Fruit fly (Drosophila melanogaster): ENCODE data around the gene Pvf2.

Gene Pvf2

dm6 chr2L:7038404-7039341 lies 45.8 kb downstream of the Pvf2 start:
- TF ChIP-seq Rel (GFP tag; optimal IDR thresholded peaks at IDR 0.05) (no peak), Rel (tag; optimal IDR thresholded peaks at IDR 0.05) (peak; percentile 98), dl (GFP tag; optimal IDR thresholded peaks at IDR 0.05; ENCODE audit: insufficient read depth in 1 of 2, partially characterized antibody in 2 of 2) (no peak)

dm6 chr2L:7037773-7038327 lies 46.6 kb downstream of the Pvf2 start, which contains the start of gene milt:
Gene milt, plus strand, starts transcription at chr2L:7037823.
- TF ChIP-seq dsf (GFP tag; optimal IDR thresholded peaks at IDR 0.05; ENCODE audit: borderline replicate concordance) = no peak
- TF ChIP-seq Myc (optimal IDR thresholded peaks at IDR 0.05) = peak; percentile 42
- no peak for TF ChIP-seq GATAd (GFP tag; optimal IDR thresholded peaks at IDR 0.05)
- TF ChIP-seq h (GFP tag; optimal IDR thresholded peaks at IDR 0.05) = peak; percentile 16
- peak in 1 of 2 experiments; percentile 7 for TF ChIP-seq foxo (GFP tag; optimal IDR thresholded peaks at IDR 0.05)
- TF ChIP-seq fru (GFP tag; optimal IDR thresholded peaks at IDR 0.05) = no peak
- no peak for TF ChIP-seq lola (GFP tag; optimal IDR thresholded peaks at IDR 0.05)
- TF ChIP-seq CrebA (GFP tag; optimal IDR thresholded peaks at IDR 0.05; ENCODE audit: borderline replicate concordance) = no peak
- no peak for TF ChIP-seq pan (optimal IDR thresholded peaks at IDR 0.05)
- TF ChIP-seq Sp1 (GFP tag; optimal IDR thresholded peaks at IDR 0.05) = no peak
- no peak for TF ChIP-seq Rel (GFP tag; optimal IDR thresholded peaks at IDR 0.05)
- TF ChIP-seq Rel (tag; optimal IDR thresholded peaks at IDR 0.05) = peak; percentile 30
- peak; percentile 22 for TF ChIP-seq rgr (GFP tag; optimal IDR thresholded peaks at IDR 0.05)
- no peak for TF ChIP-seq jim (GFP tag; optimal IDR thresholded peaks at IDR 0.05)
- peak; percentile 29 for TF ChIP-seq N (GFP tag; optimal IDR thresholded peaks at IDR 0.05)
- TF ChIP-seq tai (GFP tag; optimal IDR thresholded peaks at IDR 0.05) = peak; percentile 30
- no peak for TF ChIP-seq CG32264 (GFP tag; optimal IDR thresholded peaks at IDR 0.05)
- no peak for TF ChIP-seq OdsH (GFP tag; optimal IDR thresholded peaks at IDR 0.05)
- no peak for TF ChIP-seq brk (GFP tag; optimal IDR thresholded peaks at IDR 0.05)
- TF ChIP-seq br (GFP tag; optimal IDR thresholded peaks at IDR 0.05) = no peak
- TF ChIP-seq Hr78 (GFP tag; optimal IDR thresholded peaks at IDR 0.05) = no peak
- no peak for TF ChIP-seq dmrt93B (GFP tag; optimal IDR thresholded peaks at IDR 0.05)
- no peak for TF ChIP-seq dl (GFP tag; optimal IDR thresholded peaks at IDR 0.05; ENCODE audit: insufficient read depth in 1 of 2, partially characterized antibody in 2 of 2)

- TF ChIP-seq N (GFP tag; optimal IDR thresholded peaks at IDR 0.05) (no peak), h (GFP tag; optimal IDR thresholded peaks at IDR 0.05) (peak; percentile 69), CG9705 (GFP tag; optimal IDR thresholded peaks at IDR 0.05) (no peak), Dfd (GFP tag; optimal IDR thresholded peaks at IDR 0.05) (peak; percentile 57), Abd-B (GFP tag; optimal IDR thresholded peaks at IDR 0.05) (no peak), usp (GFP tag; optimal IDR thresholded peaks at IDR 0.05) (no peak), OdsH (GFP tag; optimal IDR thresholded peaks at IDR 0.05) (peak; percentile 44), tai (GFP tag; optimal IDR thresholded peaks at IDR 0.05) (no peak), jim (GFP tag; optimal IDR thresholded peaks at IDR 0.05) (peak; percentile 79), sv (GFP tag; optimal IDR thresholded peaks at IDR 0.05) (no peak), CG32264 (GFP tag; optimal IDR thresholded peaks at IDR 0.05) (peak; percentile 11), dmrt93B (GFP tag; optimal IDR thresholded peaks at IDR 0.05) (no peak), Dif (GFP tag; optimal IDR thresholded peaks at IDR 0.05; ENCODE audit: partially characterized antibody) (no peak), Mio (GFP tag; optimal IDR thresholded peaks at IDR 0.05) (no peak), Myc (optimal IDR thresholded peaks at IDR 0.05) (no peak), Hnf4 (GFP tag; optimal IDR thresholded peaks at IDR 0.05) (peak; percentile 50), Vsx2 (GFP tag; optimal IDR thresholded peaks at IDR 0.05; ENCODE audit: partially characterized antibody) (no peak), Rel (GFP tag; optimal IDR thresholded peaks at IDR 0.05) (no peak), Rel (tag; optimal IDR thresholded peaks at IDR 0.05) (no peak), rgr (GFP tag; optimal IDR thresholded peaks at IDR 0.05) (peak; percentile 76), brk (GFP tag; optimal IDR thresholded peaks at IDR 0.05) (no peak), Sp1 (GFP tag; optimal IDR thresholded peaks at IDR 0.05) (peak; percentile 25), Hr83 (GFP tag; optimal IDR thresholded peaks at IDR 0.05; ENCODE audit: poor library complexity, severe bottlenecking) (peak; percentile 59), GATAd (GFP tag; optimal IDR thresholded peaks at IDR 0.05) (no peak), Jra (GFP tag; optimal IDR thresholded peaks at IDR 0.05) (peak; percentile 33), dl (GFP tag; optimal IDR thresholded peaks at IDR 0.05; ENCODE audit: insufficient read depth in 1 of 2, partially characterized antibody in 2 of 2) (no peak), psq (GFP tag; optimal IDR thresholded peaks at IDR 0.05) (peak; percentile 47), CrebA (GFP tag; optimal IDR thresholded peaks at IDR 0.05; ENCODE audit: borderline replicate concordance) (no peak), ey (GFP tag; optimal IDR thresholded peaks at IDR 0.05) (peak; percentile 34), woc (GFP tag; optimal IDR thresholded peaks at IDR 0.05) (no peak), foxo (GFP tag; optimal IDR thresholded peaks at IDR 0.05) (peak in 1 of 2 experiments; percentile 73), fru (GFP tag; optimal IDR thresholded peaks at IDR 0.05) (peak; percentile 54), sage (GFP tag; optimal IDR thresholded peaks at IDR 0.05) (no peak), lola (GFP tag; optimal IDR thresholded peaks at IDR 0.05) (no peak), pan (optimal IDR thresholded peaks at IDR 0.05) (no peak), dsf (GFP tag; optimal IDR thresholded peaks at IDR 0.05; ENCODE audit: borderline replicate concordance) (no peak), br (GFP tag; optimal IDR thresholded peaks at IDR 0.05) (peak; percentile 20), HLH106 (tag; optimal IDR thresholded peaks at IDR 0.05) (no peak), Hr78 (GFP tag; optimal IDR thresholded peaks at IDR 0.05) (no peak)
These were observed 51.2 kb downstream of the Pvf2 start for dm6 chr2L:7033100-7033675.

All from whole organism, wandering third instar larva.